Worm (Caenorhabditis elegans) whole organism, L1 larva: ENCODE results near the gene tbx-34.

Experiments
- C04F5.9 ChIP-seq: sonication (generic microtip); optimal IDR thresholded peaks from 2 replicates; lab custom pipeline; 2016; ENCODE audit warnings: missing genetic modification characterization, missing compliant biosample characterization
- F16B12.6 ChIP-seq: fragments of 150-350 bp; optimal IDR thresholded peaks from 2 replicates; lab custom pipeline; 2014; ENCODE audit warnings: missing biosample characterization, missing genetic modification characterization
- Y116A8C.19 ChIP-seq: sonication (generic microtip); optimal IDR thresholded peaks from 2 replicates; lab custom pipeline; 2016; ENCODE audit warnings: missing compliant biosample characterization, missing genetic modification characterization, borderline replicate concordance
- ama-1 ChIP-seq: fragments of 150-350 bp; optimal IDR thresholded peaks from 2 replicates; lab custom pipeline; 2014
- blmp-1 ChIP-seq: fragments of 150-350 bp; optimal IDR thresholded peaks from 2 replicates; lab custom pipeline; 2014; ENCODE audit warnings: missing biosample characterization, missing genetic modification characterization
- ceh-8 ChIP-seq: fragments of 200-800 bp; sonication (Bioruptor generic); optimal IDR thresholded peaks from 2 replicates; lab custom pipeline; 2018; ENCODE audit warnings: mild to moderate bottlenecking, missing genetic modification characterization, moderate library complexity, missing compliant biosample characterization
- ceh-82 ChIP-seq, 3 experiments: fragments of 150-350 bp in 1 of 3; sonication (generic microtip) in 2 of 3; optimal IDR thresholded peaks; 2 replicates each; lab custom pipeline; 2014 to 2017; ENCODE audit warnings: missing biosample characterization in 3 of 3, missing genetic modification characterization in 3 of 3
- dpl-1 ChIP-seq, 3 experiments: fragments of 150-350 bp in 2 of 3; sonication (generic microtip) in 1 of 3; optimal IDR thresholded peaks; 2 replicates each; lab custom pipeline; 2014 to 2017; ENCODE audit warnings: missing biosample characterization in 3 of 3, missing genetic modification characterization in 3 of 3, missing genetic modification reagents in 3 of 3
- efl-1 ChIP-seq, 4 experiments: fragments of 150-350 bp; optimal IDR thresholded peaks in 3 of 4; peaks in 1 of 4; 1 replicate in 1 of 4; 2 replicates in 3 of 4; lab custom pipeline; 2014; ENCODE audit warnings: missing biosample characterization in 2 of 4, missing genetic modification characterization in 2 of 4, missing genetic modification reagents in 2 of 4
- efl-3 ChIP-seq: fragments of 200-800 bp; sonication (Bioruptor generic); optimal IDR thresholded peaks from 2 replicates; lab custom pipeline; 2018; ENCODE audit warnings: mild to moderate bottlenecking, missing genetic modification characterization, missing compliant biosample characterization
- elt-2 ChIP-seq: sonication (generic microtip); optimal IDR thresholded peaks from 2 replicates; lab custom pipeline; 2016; ENCODE audit warnings: missing genetic modification characterization, mild to moderate bottlenecking, inconsistent platforms, missing compliant biosample characterization, missing genetic modification reagents
- elt-3 ChIP-seq, 6 experiments: fragments of 150-350 bp in 1 of 6; sonication (generic microtip); optimal IDR thresholded peaks; 2 replicates each; lab custom pipeline; 2017 to 2018; ENCODE audit warnings: missing biosample characterization in 6 of 6, missing genetic modification characterization in 6 of 6, inconsistent platforms in 1 of 6
- fos-1 ChIP-seq: fragments of 150-350 bp; optimal IDR thresholded peaks from 2 replicates; lab custom pipeline; 2014; ENCODE audit warnings: missing biosample characterization, missing genetic modification characterization
- isw-1 ChIP-seq: fragments of 200-800 bp; sonication (Bioruptor generic); IDR thresholded peaks from 2 replicates; pipeline ENCODE4 v1.3.6; 2022; ENCODE audit warnings: missing genetic modification characterization, missing compliant biosample characterization
- jun-1 ChIP-seq: fragments of 150-350 bp; optimal IDR thresholded peaks from 2 replicates; lab custom pipeline; 2014; ENCODE audit warnings: missing biosample characterization, missing genetic modification reagents, missing genetic modification characterization
- lin-13 ChIP-seq: fragments of 150-350 bp; optimal IDR thresholded peaks from 2 replicates; lab custom pipeline; 2014; ENCODE audit warnings: missing biosample characterization, missing genetic modification reagents, missing genetic modification characterization
- lin-14 ChIP-seq: fragments of 200-800 bp; sonication (Bioruptor generic); optimal IDR thresholded peaks from 2 replicates; lab custom pipeline; 2018; ENCODE audit warnings: mild to moderate bottlenecking, missing genetic modification characterization, moderate library complexity, missing compliant biosample characterization
- lin-15B ChIP-seq: fragments of 150-350 bp; sonication (generic microtip); optimal IDR thresholded peaks from 3 replicates; lab custom pipeline; 2014; ENCODE audit warnings: missing biosample characterization, missing genetic modification characterization
- lin-39 ChIP-seq: fragments of 150-350 bp; optimal IDR thresholded peaks from 2 replicates; lab custom pipeline; 2014; ENCODE audit warnings: missing biosample characterization, missing genetic modification reagents, missing genetic modification characterization
- lsy-2 ChIP-seq, 2 experiments: fragments of 150-350 bp; optimal IDR thresholded peaks; 2 replicates each; lab custom pipeline; 2014; ENCODE audit warnings: missing biosample characterization in 2 of 2, missing genetic modification characterization in 2 of 2
- mab-9 ChIP-seq: fragments of 200-800 bp; sonication (Bioruptor generic); IDR thresholded peaks from 2 replicates; pipeline ENCODE4 v1.3.6; 2022; ENCODE audit warnings: missing genetic modification reagents, missing genetic modification characterization, missing compliant biosample characterization
- mdl-1 ChIP-seq, 2 experiments: fragments of 150-350 bp; optimal IDR thresholded peaks; 2 replicates each; lab custom pipeline; 2014 to 2017; ENCODE audit warnings: missing biosample characterization in 2 of 2, missing genetic modification characterization in 2 of 2, inconsistent platforms in 1 of 2
- mep-1 ChIP-seq: fragments of 150-350 bp; optimal IDR thresholded peaks from 2 replicates; lab custom pipeline; 2014; ENCODE audit warnings: missing biosample characterization, missing genetic modification characterization
- nhr-12 ChIP-seq: sonication (generic microtip); optimal IDR thresholded peaks from 2 replicates; lab custom pipeline; 2017; ENCODE audit warnings: missing biosample characterization, missing genetic modification characterization
- nhr-19 ChIP-seq: fragments of 200-800 bp; sonication (Bioruptor generic); conservative IDR thresholded peaks from 2 replicates; pipeline ENCODE4 v1.3.6; 2022; ENCODE audit warnings: missing genetic modification characterization, missing compliant biosample characterization
- nhr-237 ChIP-seq: fragments of 150-350 bp; optimal IDR thresholded peaks from 2 replicates; lab custom pipeline; 2014; ENCODE audit warnings: missing biosample characterization, missing genetic modification characterization
- nhr-28 ChIP-seq: fragments of 150-350 bp; optimal IDR thresholded peaks from 2 replicates; lab custom pipeline; 2014; ENCODE audit warnings: missing biosample characterization, missing genetic modification characterization
- nhr-77 ChIP-seq: fragments of 150-350 bp; optimal IDR thresholded peaks from 2 replicates; lab custom pipeline; 2014; ENCODE audit warnings: missing biosample characterization, missing genetic modification characterization
- nhr-84 ChIP-seq: sonication (generic microtip); optimal IDR thresholded peaks from 2 replicates; lab custom pipeline; 2017; ENCODE audit warnings: missing biosample characterization, missing genetic modification characterization
- nhr-85 ChIP-seq: sonication (generic microtip); peaks from one replicate; lab custom pipeline; 2016; ENCODE audit warnings: missing genetic modification characterization, inconsistent platforms, missing compliant biosample characterization
- nhr-90 ChIP-seq: sonication (generic microtip); optimal IDR thresholded peaks from 2 replicates; lab custom pipeline; 2016; ENCODE audit warnings: mild to moderate bottlenecking, missing genetic modification characterization, missing compliant biosample characterization; ENCODE audit not compliant: poor library complexity
- pag-3 ChIP-seq: sonication (generic microtip); optimal IDR thresholded peaks from 2 replicates; lab custom pipeline; 2017; ENCODE audit warnings: missing genetic modification characterization, mild to moderate bottlenecking, missing compliant biosample characterization, antibody characterized with exemption, borderline replicate concordance; ENCODE audit not compliant: insufficient read depth
- pax-3 ChIP-seq: fragments of 200-800 bp; sonication (Bioruptor generic); optimal IDR thresholded peaks from 2 replicates; lab custom pipeline; 2018; ENCODE audit warnings: mild to moderate bottlenecking, missing genetic modification characterization, moderate library complexity, missing compliant biosample characterization
- pqm-1 ChIP-seq: sonication (generic microtip); optimal IDR thresholded peaks from 3 replicates; lab custom pipeline; 2017; ENCODE audit warnings: missing biosample characterization, missing genetic modification characterization
- rnt-1 ChIP-seq: sonication (generic microtip); optimal IDR thresholded peaks from 2 replicates; lab custom pipeline; 2016; ENCODE audit warnings: mild to moderate bottlenecking, missing genetic modification characterization, moderate library complexity, missing compliant biosample characterization
- skn-1 ChIP-seq: fragments of 150-350 bp; optimal IDR thresholded peaks from 2 replicates; lab custom pipeline; 2014; ENCODE audit warnings: missing biosample characterization, missing genetic modification characterization
- snu-23 ChIP-seq: sonication (generic microtip); optimal IDR thresholded peaks from 2 replicates; lab custom pipeline; 2016; ENCODE audit warnings: missing genetic modification characterization, missing compliant biosample characterization
- swsn-7 ChIP-seq: sonication (generic microtip); optimal IDR thresholded peaks from 2 replicates; lab custom pipeline; 2016; ENCODE audit warnings: missing genetic modification characterization, missing compliant biosample characterization
- tbx-2 ChIP-seq: sonication (generic microtip); optimal IDR thresholded peaks from 2 replicates; lab custom pipeline; 2016; ENCODE audit warnings: missing genetic modification characterization, missing compliant biosample characterization
- tlp-1 ChIP-seq: fragments of 150-350 bp; optimal IDR thresholded peaks from 2 replicates; lab custom pipeline; 2014; ENCODE audit warnings: missing biosample characterization, missing genetic modification characterization
- unc-98 ChIP-seq: fragments of 200-800 bp; sonication (Bioruptor generic); IDR thresholded peaks from 2 replicates; pipeline ENCODE4 v1.3.6; 2022; ENCODE audit warnings: missing genetic modification characterization, missing compliant biosample characterization
- vab-15 ChIP-seq: sonication (generic microtip); optimal IDR thresholded peaks from 2 replicates; lab custom pipeline; 2017; ENCODE audit warnings: missing genotype, mild to moderate bottlenecking, missing genetic modification characterization, missing compliant biosample characterization
- zip-4 ChIP-seq: fragments of 200-800 bp; sonication (Bioruptor generic); optimal IDR thresholded peaks from 2 replicates; lab custom pipeline; 2018; ENCODE audit warnings: mild to moderate bottlenecking, missing genetic modification characterization, moderate library complexity, missing compliant biosample characterization
- ztf-11 ChIP-seq, 2 experiments: sonication (generic microtip); optimal IDR thresholded peaks; 2 replicates each; lab custom pipeline; 2016 to 2017; ENCODE audit warnings: missing genetic modification characterization in 2 of 2, missing biosample characterization in 1 of 2, missing compliant biosample characterization in 1 of 2

Gene tbx-34

DNA sequence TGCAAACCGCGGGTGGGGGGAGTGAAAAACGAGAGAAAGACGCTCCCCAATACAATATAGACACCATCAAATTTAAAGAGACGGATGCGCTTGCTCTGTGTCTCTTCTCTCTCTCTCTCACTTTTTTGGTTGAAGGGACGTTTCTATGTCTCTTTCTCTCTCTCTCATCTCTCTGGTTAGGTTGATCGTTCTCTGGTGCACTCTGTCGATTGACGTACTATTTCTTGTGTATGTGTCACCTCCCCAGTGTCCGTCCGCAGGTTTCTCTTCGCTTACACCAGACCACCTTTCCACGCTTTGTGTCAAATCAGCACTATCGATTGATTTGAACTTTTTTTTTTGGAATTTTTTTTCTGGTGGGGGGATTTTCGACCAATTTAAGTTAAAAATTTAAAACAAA is 25.4 kb upstream of the tbx-34 start (continued):
- no peak for TF ChIP-seq mab-9
- TF ChIP-seq nhr-237 = peak; percentile 15
- no peak for TF ChIP-seq pax-3 (tag; lab: Kevin White, UChicago)
- no peak for TF ChIP-seq nhr-28 (tag; lab: Kevin White, UChicago)
- TF ChIP-seq lin-15B (tag; lab: Kevin White, UChicago) = no peak
- no peak for TF ChIP-seq nhr-84 (tag; lab: Kevin White, UChicago)
- peak; percentile 94 for TF ChIP-seq nhr-19 (GFP tag; lab: Robert Waterston, UW)
- peak in 4 of 6 experiments; percentile 47 to 61 (median 54) for TF ChIP-seq elt-3 (tag; optimal IDR thresholded peaks at IDR 0.05; lab: Kevin White, UChicago)
- peak; percentile 23 for TF ChIP-seq lin-13 (GFP tag; lab: Kevin White, UChicago)
- TF ChIP-seq zip-4 (GFP tag; lab: Kevin White, UChicago) = no peak
- no peak for TF ChIP-seq C04F5.9
- no peak for TF ChIP-seq tlp-1 (tag; lab: Kevin White, UChicago)
- TF ChIP-seq pqm-1 (tag; lab: Kevin White, UChicago) = no peak
- TF ChIP-seq pag-3 (tag; lab: Kevin White, UChicago) = no peak
- no peak for TF ChIP-seq ama-1 (lab: Kevin White, UChicago)
- no peak for TF ChIP-seq lin-39 (tag; lab: Kevin White, UChicago)
- TF ChIP-seq efl-3 (GFP tag; lab: Kevin White, UChicago) = no peak
- peak; percentile 11 to 51 (median 50) for TF ChIP-seq dpl-1 (GFP tag; optimal IDR thresholded peaks at IDR 0.05; lab: Kevin White, UChicago)
- no peak for TF ChIP-seq isw-1 (GFP tag; lab: Robert Waterston, UW)
- TF ChIP-seq snu-23 (GFP tag; lab: Kevin White, UChicago) = peak; percentile 90
- TF ChIP-seq nhr-12 (tag; lab: Kevin White, UChicago) = no peak
- peak; percentile 3 for TF ChIP-seq F16B12.6 (tag; lab: Kevin White, UChicago)
- peak; percentile 59 for TF ChIP-seq swsn-7 (tag; lab: Kevin White, UChicago)
- TF ChIP-seq mep-1 = peak; percentile 76
- peak; percentile 57 for TF ChIP-seq jun-1 (tag; lab: Kevin White, UChicago)
- TF ChIP-seq ceh-8 = no peak
- no peak for TF ChIP-seq vab-15
- peak in 1 of 2 experiments; percentile 4 for TF ChIP-seq ztf-11 (tag; optimal IDR thresholded peaks at IDR 0.05; lab: Kevin White, UChicago)
- TF ChIP-seq blmp-1 (tag; lab: Kevin White, UChicago) = peak; percentile 89
- peak; percentile 90 for TF ChIP-seq nhr-85 (tag; lab: Kevin White, UChicago)
- no peak for TF ChIP-seq Y116A8C.19 (tag; lab: Kevin White, UChicago)
- peak; percentile 60 for TF ChIP-seq tbx-2 (tag; lab: Kevin White, UChicago)
- TF ChIP-seq mdl-1 (tag; optimal IDR thresholded peaks at IDR 0.05; lab: Kevin White, UChicago) = peak in 1 of 2 experiments; percentile 60
- peak; percentile 25 for TF ChIP-seq elt-2 (tag; lab: Kevin White, UChicago)
- peak; percentile 68 for TF ChIP-seq nhr-90 (tag; lab: Kevin White, UChicago)

DNA sequence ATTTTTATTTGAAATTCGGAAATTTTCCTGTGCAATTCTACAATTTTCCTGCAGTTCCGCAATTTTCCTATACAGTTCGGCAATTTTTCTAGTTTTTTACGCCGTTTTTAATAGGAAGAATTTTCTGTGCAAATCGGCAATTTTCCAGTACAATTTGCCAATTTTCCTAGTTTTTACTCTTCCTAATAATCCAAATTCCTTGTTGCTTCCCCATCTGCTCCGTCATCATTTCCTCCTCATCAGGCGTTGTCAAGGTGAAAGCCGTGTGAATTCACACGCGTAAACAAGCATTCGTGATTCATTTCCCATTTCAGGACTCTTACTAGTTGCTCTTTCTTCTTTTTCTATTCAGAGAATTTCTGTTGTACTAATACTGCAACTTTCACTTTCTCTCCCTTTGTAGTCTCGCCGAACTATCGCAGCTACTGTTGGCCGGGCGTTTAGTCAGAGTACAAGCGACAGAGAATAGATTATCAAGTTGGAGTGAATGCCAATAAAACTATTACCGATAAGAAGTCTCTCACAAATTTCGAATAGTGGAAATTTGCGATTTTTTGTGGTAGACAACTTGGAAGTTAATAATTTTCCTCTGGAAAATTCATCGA is 23.6 kb upstream of the tbx-34 start:
- no peak for TF ChIP-seq ceh-82 (tag; optimal IDR thresholded peaks at IDR 0.05; lab: Kevin White, UChicago)
- no peak for TF ChIP-seq jun-1 (tag; lab: Kevin White, UChicago)
- no peak for TF ChIP-seq nhr-77 (tag; lab: Kevin White, UChicago)
- TF ChIP-seq swsn-7 (tag; lab: Kevin White, UChicago) = no peak
- TF ChIP-seq zip-4 (GFP tag; lab: Kevin White, UChicago) = no peak
- TF ChIP-seq rnt-1 (tag; lab: Kevin White, UChicago) = no peak
- peak; percentile 60 for TF ChIP-seq nhr-85 (tag; lab: Kevin White, UChicago)
- TF ChIP-seq efl-3 (GFP tag; lab: Kevin White, UChicago) = no peak
- TF ChIP-seq tbx-2 (tag; lab: Kevin White, UChicago) = no peak
- TF ChIP-seq blmp-1 (tag; lab: Kevin White, UChicago) = peak; percentile 91
- no peak for TF ChIP-seq fos-1
- TF ChIP-seq efl-1 (optimal IDR thresholded peaks at IDR 0.05; lab: Kevin White, UChicago) = no peak
- no peak for TF ChIP-seq efl-1 (GFP tag; optimal IDR thresholded peaks at IDR 0.05 in 1 of 2; lab: Kevin White, UChicago)
- no peak for TF ChIP-seq lsy-2 (tag; optimal IDR thresholded peaks at IDR 0.05; lab: Kevin White, UChicago)
- TF ChIP-seq skn-1 (tag; lab: Kevin White, UChicago) = no peak
- TF ChIP-seq unc-98 (GFP tag; lab: Robert Waterston, UW) = no peak
- TF ChIP-seq lin-14 (GFP tag; lab: Kevin White, UChicago) = no peak
